Fruit fly (Drosophila melanogaster): Measurements from ENCODE around the gene CG3526.

The CG3526 gene

dm6 chrX:2927158-2927557, 36.6 kb downstream of the CG3526 start, which contains the start of gene CG14424:
TSS of gene CG14424 (minus strand) at chrX:2927258.
- no peak for TF ChIP-seq CG17801 (GFP tag; optimal IDR thresholded peaks at IDR 0.05; ENCODE audit: partially characterized antibody)

DNA sequence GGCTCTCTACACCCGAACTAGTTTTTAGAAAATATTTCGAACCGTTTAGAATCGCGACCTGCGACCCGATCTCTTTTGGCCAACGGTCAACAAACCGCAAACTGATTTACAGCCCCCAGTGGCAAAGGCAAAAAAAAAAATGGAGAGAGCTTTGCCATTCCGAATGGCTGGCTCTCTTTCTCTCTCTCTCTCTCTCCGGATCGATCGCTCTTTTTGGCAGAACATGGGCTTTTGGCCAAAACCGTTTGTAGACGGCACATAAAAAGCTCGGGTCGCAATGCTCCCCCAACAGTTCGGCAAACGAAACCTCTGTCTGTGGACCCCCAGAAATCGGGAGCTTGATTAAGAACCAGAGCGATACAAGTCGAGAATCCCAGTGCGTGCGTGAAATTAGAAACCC, 38.9 kb downstream of the CG3526 start, which contains the start of gene CG32793:
Gene CG32793 (plus strand): TSS at position 301 of the 400 bp plus-strand sequence.
- no peak for TF ChIP-seq CG17801 (GFP tag; optimal IDR thresholded peaks at IDR 0.05; ENCODE audit: partially characterized antibody)

dm6 chrX:2934827-2935226, 44.3 kb downstream of the CG3526 start, which contains the start of gene CG3592:
TSS of gene CG3592 (plus strand) at chrX:2935127.
- no peak for TF ChIP-seq CG17801 (GFP tag; optimal IDR thresholded peaks at IDR 0.05; ENCODE audit: partially characterized antibody)

dm6 chrX:2936727-2937126, 46.2 kb downstream of the CG3526 start, which contains the start of gene CG3598:
TSS of gene CG3598 (plus strand) at chrX:2937027.
- TF ChIP-seq CG17801 (GFP tag; optimal IDR thresholded peaks at IDR 0.05; ENCODE audit: partially characterized antibody): no peak

- no peak for TF ChIP-seq CG17801 (GFP tag; optimal IDR thresholded peaks at IDR 0.05; ENCODE audit: partially characterized antibody)
Measured at dm6 chrX:2938556-2938955, 48.0 kb downstream of the CG3526 start, which contains the start of gene CG14420. TSS of gene CG14420 (plus strand) at chrX:2938856.

DNA sequence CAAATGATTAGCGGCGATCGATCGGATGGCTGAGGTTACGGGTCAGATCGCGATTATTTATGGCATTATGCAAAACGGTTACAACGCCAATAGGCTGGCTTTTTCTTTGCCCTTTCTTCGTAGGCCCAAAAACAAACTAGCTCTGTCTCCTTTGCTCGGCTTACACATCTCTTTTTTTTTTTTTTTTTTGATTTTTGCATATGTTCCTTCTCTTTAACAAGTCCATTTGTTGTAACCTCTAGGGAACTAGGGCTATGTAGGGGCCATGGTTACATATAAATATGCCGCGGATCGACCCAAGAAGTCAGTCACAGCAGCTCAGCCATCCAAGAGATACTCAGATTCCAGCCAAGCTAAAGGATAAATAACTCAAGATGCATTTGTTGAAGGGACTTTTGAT, 50.5 kb downstream of the CG3526 start, which contains the start of gene CG14421:
Gene CG14421 (plus strand): TSS at position 301 of the 400 bp plus-strand sequence.
- no peak for TF ChIP-seq CG17801 (GFP tag; optimal IDR thresholded peaks at IDR 0.05; ENCODE audit: partially characterized antibody)

DNA sequence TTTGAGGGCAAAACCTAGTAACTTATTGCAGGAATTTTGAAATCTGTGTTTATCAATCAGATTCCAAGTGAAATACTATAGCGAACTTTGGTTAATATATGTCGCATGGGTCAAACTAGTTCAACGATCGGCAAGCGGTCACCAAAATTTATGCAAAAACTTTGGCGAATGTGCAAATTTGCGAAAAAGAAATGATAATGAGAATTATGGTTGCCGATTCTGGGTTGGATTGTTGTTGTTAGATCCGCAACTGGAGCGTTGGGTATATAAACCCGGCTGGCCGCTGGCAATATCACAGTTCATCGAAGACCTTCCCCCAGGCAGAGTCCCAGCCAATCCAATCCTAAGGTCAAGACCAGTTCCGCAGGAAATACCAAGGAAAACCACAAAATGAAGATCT, 52.5 kb downstream of the CG3526 start, which contains the start of gene CG14422:
Gene CG14422 (plus strand): TSS at position 301 of the 400 bp plus-strand sequence.
- no peak for TF ChIP-seq CG17801 (GFP tag; optimal IDR thresholded peaks at IDR 0.05; ENCODE audit: partially characterized antibody)

Measured in ovary, adult (tissue).